Fruit fly (Drosophila melanogaster) whole organism, prepupa: ENCODE results near the gene aurA.

ENCODE experiments used
- Blimp-1 ChIP-seq: fragments of 200-800 bp; sonication (Bioruptor generic); optimal IDR thresholded peaks from 3 replicates; lab custom pipeline; 2017; ENCODE audit warnings: missing biosample characterization, missing genetic modification characterization, mild to moderate bottlenecking, moderate library complexity, missing genetic modification reagents
- CG10631 ChIP-seq: fragments of 200-800 bp; sonication (Bioruptor generic); optimal IDR thresholded peaks from 2 replicates; lab custom pipeline; 2016; ENCODE audit warnings: missing biosample characterization, missing genetic modification characterization
- CG10669 ChIP-seq: fragments of 200-800 bp; sonication (Bioruptor generic); optimal IDR thresholded peaks from 3 replicates; lab custom pipeline; 2018; ENCODE audit warnings: missing biosample characterization, mild to moderate bottlenecking, missing genetic modification characterization, moderate library complexity
- CG11294 ChIP-seq: fragments of 200-800 bp; sonication (Bioruptor generic); IDR thresholded peaks from 2 replicates; pipeline ENCODE4 v1.3.6; 2022; ENCODE audit warnings: missing biosample characterization, missing genetic modification characterization
- CG11762 ChIP-seq: fragments of 200-800 bp; sonication (Bioruptor generic); optimal IDR thresholded peaks from 3 replicates; lab custom pipeline; 2016; ENCODE audit warnings: missing biosample characterization, missing genetic modification characterization; ENCODE audit not compliant: insufficient read depth
- CG15336 ChIP-seq: fragments of 200-800 bp; sonication (Bioruptor generic); IDR thresholded peaks from 2 replicates; pipeline ENCODE4 v1.3.6; 2022; ENCODE audit warnings: missing biosample characterization, missing genetic modification characterization
- CG1621 ChIP-seq: fragments of 200-800 bp; sonication (Bioruptor generic); optimal IDR thresholded peaks from 3 replicates; lab custom pipeline; 2018; ENCODE audit warnings: missing biosample characterization, mild to moderate bottlenecking, missing genetic modification characterization
- CG16779 ChIP-seq: fragments of 200-800 bp; sonication (Bioruptor generic); optimal IDR thresholded peaks from 3 replicates; lab custom pipeline; 2017; ENCODE audit warnings: missing biosample characterization, mild to moderate bottlenecking, missing genetic modification characterization
- CG32006 ChIP-seq: fragments of 200-800 bp; sonication (Bioruptor generic); optimal IDR thresholded peaks from 3 replicates; lab custom pipeline; 2017; ENCODE audit warnings: missing biosample characterization, mild to moderate bottlenecking, missing genetic modification characterization
- CG34406 ChIP-seq: fragments of 200-800 bp; sonication (Bioruptor generic); optimal IDR thresholded peaks from 3 replicates; lab custom pipeline; 2016; ENCODE audit warnings: missing biosample characterization, missing genetic modification characterization
- CG4318 ChIP-seq: fragments of 200-800 bp; sonication (Bioruptor generic); optimal IDR thresholded peaks from 3 replicates; lab custom pipeline; 2017; ENCODE audit warnings: missing biosample characterization, mild to moderate bottlenecking, missing genetic modification characterization
- CG6163 ChIP-seq: fragments of 200-800 bp; sonication (Bioruptor generic); IDR thresholded peaks from 3 replicates; pipeline ENCODE4 v1.3.6; 2022; ENCODE audit warnings: missing biosample characterization, missing genetic modification characterization
- CG6276 ChIP-seq: fragments of 200-800 bp; sonication (Bioruptor generic); optimal IDR thresholded peaks from 2 replicates; lab custom pipeline; 2017; ENCODE audit warnings: missing biosample characterization, mild to moderate bottlenecking, missing genetic modification characterization
- CG6792 ChIP-seq: fragments of 200-800 bp; sonication (Bioruptor generic); optimal IDR thresholded peaks from 3 replicates; lab custom pipeline; 2016; ENCODE audit warnings: missing biosample characterization, missing genetic modification characterization
- CG6808 ChIP-seq: fragments of 200-800 bp; sonication (Bioruptor generic); optimal IDR thresholded peaks from 3 replicates; lab custom pipeline; 2017; ENCODE audit warnings: missing biosample characterization, missing genetic modification characterization, mild to moderate bottlenecking, moderate library complexity, missing genetic modification reagents
- CG6854 ChIP-seq: fragments of 200-800 bp; sonication (Bioruptor generic); optimal IDR thresholded peaks from 2 replicates; lab custom pipeline; 2017; ENCODE audit warnings: missing biosample characterization, mild to moderate bottlenecking, missing genetic modification characterization
- CG7368 ChIP-seq: fragments of 200-800 bp; sonication (Bioruptor generic); optimal IDR thresholded peaks from 3 replicates; lab custom pipeline; 2016; ENCODE audit warnings: missing biosample characterization, missing genetic modification characterization
- CG8119 ChIP-seq: fragments of 200-800 bp; sonication (Bioruptor generic); IDR thresholded peaks from 3 replicates; pipeline ENCODE4 v1.3.6; 2022; ENCODE audit warnings: missing biosample characterization, missing genetic modification characterization
- CG8319 ChIP-seq: fragments of 200-800 bp; sonication (Bioruptor generic); optimal IDR thresholded peaks from 3 replicates; lab custom pipeline; 2016; ENCODE audit warnings: missing biosample characterization, missing genetic modification characterization
- CG8632 ChIP-seq: fragments of 200-800 bp; sonication (Bioruptor generic); optimal IDR thresholded peaks from 3 replicates; lab custom pipeline; 2016; ENCODE audit warnings: missing biosample characterization, missing genetic modification characterization
- CG9139 ChIP-seq: fragments of 200-800 bp; sonication (Bioruptor generic); optimal IDR thresholded peaks from 3 replicates; lab custom pipeline; 2017; ENCODE audit warnings: missing biosample characterization, mild to moderate bottlenecking, missing genetic modification characterization
- Eip75B ChIP-seq: fragments of 200-800 bp; sonication (Bioruptor generic); optimal IDR thresholded peaks from 3 replicates; lab custom pipeline; 2016; ENCODE audit warnings: missing biosample characterization, missing genetic modification characterization
- Eip78C ChIP-seq: fragments of 200-800 bp; sonication (Bioruptor generic); peaks from one replicate; lab custom pipeline; 2016; ENCODE audit warnings: missing biosample characterization, missing genetic modification characterization
- Eip93F ChIP-seq: fragments of 200-800 bp; sonication (Bioruptor generic); optimal IDR thresholded peaks from 2 replicates; lab custom pipeline; 2016; ENCODE audit warnings: missing biosample characterization, mild to moderate bottlenecking, missing genetic modification characterization
- Ets21C ChIP-seq: fragments of 200-800 bp; sonication (Bioruptor generic); optimal IDR thresholded peaks from 3 replicates; lab custom pipeline; 2016; ENCODE audit warnings: missing biosample characterization, missing genetic modification characterization
- Ets96B ChIP-seq: fragments of 200-800 bp; optimal IDR thresholded peaks from 2 replicates; lab custom pipeline; 2019; ENCODE audit warnings: missing biosample characterization, mild to moderate bottlenecking, missing genetic modification characterization, moderate library complexity
- Gug ChIP-seq: fragments of 200-800 bp; sonication (Bioruptor generic); IDR thresholded peaks from 2 replicates; pipeline ENCODE4 v1.3.6; 2022; ENCODE audit warnings: missing biosample characterization, missing genetic modification characterization
- Hr38 ChIP-seq: sonication (Bioruptor generic); optimal IDR thresholded peaks from 2 replicates; lab custom pipeline; 2016; ENCODE audit warnings: missing biosample characterization, missing genetic modification characterization
- Hr39 ChIP-seq: fragments of 200-800 bp; sonication (Bioruptor generic); optimal IDR thresholded peaks from 2 replicates; lab custom pipeline; 2016; ENCODE audit warnings: missing biosample characterization, missing genetic modification characterization
- Lpt ChIP-seq: fragments of 200-800 bp; sonication (Bioruptor generic); optimal IDR thresholded peaks from 3 replicates; lab custom pipeline; 2016; ENCODE audit warnings: missing biosample characterization, missing genetic modification characterization
- Met ChIP-seq: fragments of 200-800 bp; sonication (Bioruptor generic); optimal IDR thresholded peaks from 3 replicates; lab custom pipeline; 2016; ENCODE audit warnings: missing biosample characterization, missing genetic modification characterization
- OdsH ChIP-seq: fragments of 200-800 bp; sonication (Bioruptor generic); optimal IDR thresholded peaks from 3 replicates; lab custom pipeline; 2016; ENCODE audit warnings: missing biosample characterization, missing genetic modification characterization
- Smox ChIP-seq: fragments of 200-800 bp; sonication (Bioruptor generic); optimal IDR thresholded peaks from 3 replicates; lab custom pipeline; 2016; ENCODE audit warnings: missing biosample characterization, missing genetic modification characterization
- Sox102F ChIP-seq: fragments of 200-800 bp; sonication (Bioruptor generic); optimal IDR thresholded peaks from 2 replicates; lab custom pipeline; 2016; ENCODE audit warnings: missing biosample characterization, mild to moderate bottlenecking, missing genetic modification characterization
- Sox14 ChIP-seq: fragments of 200-800 bp; sonication (Bioruptor generic); optimal IDR thresholded peaks from 3 replicates; lab custom pipeline; 2016; ENCODE audit warnings: missing biosample characterization, missing genetic modification characterization
- Sox15 ChIP-seq: fragments of 200-800 bp; sonication (Bioruptor generic); optimal IDR thresholded peaks from 3 replicates; lab custom pipeline; 2016; ENCODE audit warnings: missing biosample characterization, missing genetic modification characterization
- achi ChIP-seq: fragments of 200-800 bp; sonication (Bioruptor generic); optimal IDR thresholded peaks from 3 replicates; lab custom pipeline; 2016; ENCODE audit warnings: missing biosample characterization, missing genetic modification characterization
- acj6 ChIP-seq: fragments of 200-800 bp; sonication (Bioruptor generic); optimal IDR thresholded peaks from 3 replicates; lab custom pipeline; 2016; ENCODE audit warnings: missing biosample characterization, missing genetic modification characterization
- cyc ChIP-seq: fragments of 200-800 bp; sonication (Bioruptor generic); optimal IDR thresholded peaks from 3 replicates; lab custom pipeline; 2016; ENCODE audit warnings: missing biosample characterization, missing genetic modification characterization
- dsx ChIP-seq: fragments of 200-800 bp; optimal IDR thresholded peaks from 3 replicates; lab custom pipeline; 2019; ENCODE audit warnings: missing biosample characterization, mild to moderate bottlenecking, missing genetic modification characterization, moderate library complexity; ENCODE audit not compliant: poor library complexity, severe bottlenecking
- eg ChIP-seq: fragments of 200-800 bp; sonication (Bioruptor generic); IDR thresholded peaks from 3 replicates; pipeline ENCODE4 v1.3.6; 2022; ENCODE audit warnings: missing biosample characterization, missing genetic modification characterization
- esn ChIP-seq: fragments of 200-800 bp; sonication (Bioruptor generic); optimal IDR thresholded peaks from 2 replicates; lab custom pipeline; 2016; ENCODE audit warnings: missing biosample characterization, mild to moderate bottlenecking, missing genetic modification characterization, moderate library complexity
- fd59A ChIP-seq: fragments of 200-800 bp; sonication (Bioruptor generic); optimal IDR thresholded peaks from 2 replicates; lab custom pipeline; 2017; ENCODE audit warnings: missing biosample characterization, mild to moderate bottlenecking, missing genetic modification characterization, missing genetic modification reagents
- fkh ChIP-seq: fragments of 200-800 bp; sonication (Bioruptor generic); optimal IDR thresholded peaks from 3 replicates; lab custom pipeline; 2017; ENCODE audit warnings: missing biosample characterization, mild to moderate bottlenecking, missing genetic modification characterization, moderate library complexity
- lz ChIP-seq: fragments of 200-800 bp; sonication (Bioruptor generic); optimal IDR thresholded peaks from 3 replicates; lab custom pipeline; 2016; ENCODE audit warnings: missing biosample characterization, missing genetic modification characterization
- net ChIP-seq: fragments of 200-800 bp; sonication (Bioruptor generic); optimal IDR thresholded peaks from 3 replicates; lab custom pipeline; 2016; ENCODE audit warnings: missing biosample characterization, missing genetic modification characterization
- salr ChIP-seq, 2 experiments: fragments of 200-800 bp; sonication (Bioruptor generic); optimal IDR thresholded peaks; 3 replicates each; lab custom pipeline; 2016 to 2018; ENCODE audit warnings: missing biosample characterization in 2 of 2, missing genetic modification characterization in 2 of 2, mild to moderate bottlenecking in 1 of 2
- spab ChIP-seq: fragments of 200-800 bp; sonication (Bioruptor generic); optimal IDR thresholded peaks from 2 replicates; lab custom pipeline; 2017; ENCODE audit warnings: missing biosample characterization, mild to moderate bottlenecking, missing genetic modification characterization, missing genetic modification reagents
- ss ChIP-seq, 2 experiments: fragments of 200-800 bp; sonication (Bioruptor generic); optimal IDR thresholded peaks; 2 replicates in 1 of 2; 3 replicates in 1 of 2; lab custom pipeline; 2017 to 2018; ENCODE audit warnings: mild to moderate bottlenecking in 2 of 2, missing biosample characterization in 2 of 2, missing genetic modification characterization in 2 of 2, moderate library complexity in 1 of 2
- svp ChIP-seq: fragments of 200-800 bp; sonication (Bioruptor generic); peaks from one replicate; lab custom pipeline; 2016; ENCODE audit warnings: missing biosample characterization, missing genetic modification characterization
- topi ChIP-seq: fragments of 200-800 bp; sonication (Bioruptor generic); optimal IDR thresholded peaks from 3 replicates; lab custom pipeline; 2016; ENCODE audit warnings: missing biosample characterization, missing genetic modification characterization
- vri ChIP-seq: fragments of 200-800 bp; sonication (Bioruptor generic); optimal IDR thresholded peaks from 3 replicates; lab custom pipeline; 2016; ENCODE audit warnings: missing biosample characterization, mild to moderate bottlenecking, missing genetic modification characterization

The aurA gene

dm6 chr3R:11920605-11921004 is 42.3 kb upstream of the aurA start:
- TF ChIP-seq achi: peak; percentile 84
- TF ChIP-seq Met (GFP tag; lab: Kevin White, UChicago): peak; percentile 56
- peak; percentile 87 for TF ChIP-seq CG1621
- TF ChIP-seq CG8319: peak; percentile 57
- peak; percentile 44 for TF ChIP-seq cyc (GFP tag; lab: Kevin White, UChicago)
- peak; percentile 57 for TF ChIP-seq CG8632 (GFP tag; lab: Kevin White, UChicago)
- peak; percentile 81 for TF ChIP-seq CG8119
- peak; percentile 63 for TF ChIP-seq CG4318
- TF ChIP-seq CG6854 (GFP tag; lab: Kevin White, UChicago): no peak
- peak; percentile 60 for TF ChIP-seq esn
- peak; percentile 75 for TF ChIP-seq Gug (GFP tag; lab: Robert Waterston, UW)
- TF ChIP-seq CG10669: peak; percentile 86
- TF ChIP-seq Ets21C: peak; percentile 8
- peak; percentile 60 for TF ChIP-seq lz (GFP tag; lab: Kevin White, UChicago)
- peak; percentile 83 for TF ChIP-seq ss (GFP tag; optimal IDR thresholded peaks at IDR 0.05; lab: Kevin White, UChicago)
- no peak for TF ChIP-seq Eip93F (GFP tag; lab: Kevin White, UChicago)
- peak; percentile 67 for TF ChIP-seq CG6792 (GFP tag; lab: Kevin White, UChicago)
- peak; percentile 84 for TF ChIP-seq fd59A (GFP tag; lab: Kevin White, UChicago)
- peak; percentile 72 to 77 for TF ChIP-seq salr (GFP tag; optimal IDR thresholded peaks at IDR 0.05; lab: Kevin White, UChicago)
- TF ChIP-seq dsx (GFP tag; lab: Kevin White, UChicago): peak; percentile 88
- TF ChIP-seq Hr38 (GFP tag; lab: Kevin White, UChicago): no peak
- peak; percentile 92 for TF ChIP-seq CG6163
- peak; percentile 94 for TF ChIP-seq Eip78C
- TF ChIP-seq CG6276 (GFP tag; lab: Kevin White, UChicago): peak; percentile 69
- TF ChIP-seq CG10631 (GFP tag; lab: Kevin White, UChicago): peak; percentile 88
- TF ChIP-seq CG11294 (GFP tag; lab: Robert Waterston, UW): peak; percentile 57; the same call in 1 of the 2 replicates
- peak; percentile 53 for TF ChIP-seq CG7368 (GFP tag; lab: Kevin White, UChicago)
- TF ChIP-seq Ets96B (tag; lab: Kevin White, UChicago): peak; percentile 86
- TF ChIP-seq Sox102F (GFP tag; lab: Kevin White, UChicago): peak; percentile 49
- TF ChIP-seq OdsH (GFP tag; lab: Kevin White, UChicago): peak; percentile 80
- no peak for TF ChIP-seq fkh (GFP tag; lab: Kevin White, UChicago)
- TF ChIP-seq net (GFP tag; lab: Kevin White, UChicago): peak; percentile 70
- TF ChIP-seq vri (GFP tag; lab: Kevin White, UChicago): peak; percentile 12
- TF ChIP-seq Blimp-1 (GFP tag; lab: Kevin White, UChicago): no peak
- TF ChIP-seq CG34406 (GFP tag; lab: Kevin White, UChicago): peak; percentile 52
- TF ChIP-seq CG16779 (tag; lab: Kevin White, UChicago): peak; percentile 64
- TF ChIP-seq CG15336 (GFP tag; lab: Robert Waterston, UW): peak; percentile 83
- peak; percentile 65 for TF ChIP-seq topi (GFP tag; lab: Kevin White, UChicago)
- peak; percentile 35 for TF ChIP-seq Sox15 (GFP tag; lab: Kevin White, UChicago)
- peak; percentile 61 for TF ChIP-seq Hr39 (GFP tag; lab: Kevin White, UChicago)
- TF ChIP-seq CG9139 (GFP tag; lab: Kevin White, UChicago): peak; percentile 60
- peak; percentile 73 for TF ChIP-seq CG11762 (GFP tag; lab: Kevin White, UChicago)
- TF ChIP-seq Lpt (GFP tag; lab: Kevin White, UChicago): peak; percentile 80
- TF ChIP-seq CG6808 (GFP tag; lab: Kevin White, UChicago): peak; percentile 82
- peak; percentile 89 for TF ChIP-seq svp
- TF ChIP-seq Sox14: peak; percentile 82
- peak; percentile 82 for TF ChIP-seq CG32006 (GFP tag; lab: Kevin White, UChicago)
- TF ChIP-seq eg (GFP tag; lab: Robert Waterston, UW): peak; percentile 82
- peak; percentile 85 for TF ChIP-seq spab (GFP tag; lab: Kevin White, UChicago)
- peak; percentile 79 for TF ChIP-seq acj6 (GFP tag; lab: Kevin White, UChicago)
- peak; percentile 40 for TF ChIP-seq Smox (GFP tag; lab: Kevin White, UChicago)
- peak; percentile 81 for TF ChIP-seq Eip75B
